Worm (Caenorhabditis elegans) whole organism, L3 larva: ENCODE data around the gene R10E8.3.

Experiments used
- ZK546.5 ChIP-seq: sonication (generic microtip); optimal IDR thresholded peaks from 2 replicates; lab custom pipeline; 2017; ENCODE audit warnings: missing biosample characterization, missing genetic modification characterization
- daf-12 ChIP-seq: fragments of 150-350 bp; optimal IDR thresholded peaks from 2 replicates; lab custom pipeline; 2014; ENCODE audit warnings: missing biosample characterization, missing genetic modification reagents, missing genetic modification characterization
- elt-2 ChIP-seq: sonication (generic microtip); optimal IDR thresholded peaks from 2 replicates; lab custom pipeline; 2016; ENCODE audit warnings: missing genetic modification reagents, mild to moderate bottlenecking, missing genetic modification characterization, missing compliant biosample characterization
- elt-3 ChIP-seq, 3 experiments: fragments of 150-350 bp in 1 of 3; sonication (generic microtip) in 2 of 3; optimal IDR thresholded peaks; 2 replicates in 2 of 3; 4 replicates in 1 of 3; lab custom pipeline; 2014 to 2017; ENCODE audit warnings: missing biosample characterization in 3 of 3, missing genetic modification characterization in 3 of 3
- fkh-10 ChIP-seq: sonication (generic microtip); optimal IDR thresholded peaks from 2 replicates; lab custom pipeline; 2017; ENCODE audit warnings: missing biosample characterization, missing genetic modification reagents, missing genetic modification characterization
- mdl-1 ChIP-seq: fragments of 150-350 bp; optimal IDR thresholded peaks from 2 replicates; lab custom pipeline; 2014; ENCODE audit warnings: missing biosample characterization, missing genetic modification characterization
- pqm-1 ChIP-seq: fragments of 150-350 bp; optimal IDR thresholded peaks from 2 replicates; lab custom pipeline; 2017; ENCODE audit warnings: missing biosample characterization, missing genetic modification characterization, inconsistent platforms
- skn-1 ChIP-seq: fragments of 150-350 bp; optimal IDR thresholded peaks from 2 replicates; lab custom pipeline; 2014; ENCODE audit warnings: missing biosample characterization, missing genetic modification characterization
- unc-39 ChIP-seq: sonication (generic microtip); optimal IDR thresholded peaks from 4 replicates; lab custom pipeline; 2017; ENCODE audit warnings: missing biosample characterization, missing genetic modification characterization

DNA sequence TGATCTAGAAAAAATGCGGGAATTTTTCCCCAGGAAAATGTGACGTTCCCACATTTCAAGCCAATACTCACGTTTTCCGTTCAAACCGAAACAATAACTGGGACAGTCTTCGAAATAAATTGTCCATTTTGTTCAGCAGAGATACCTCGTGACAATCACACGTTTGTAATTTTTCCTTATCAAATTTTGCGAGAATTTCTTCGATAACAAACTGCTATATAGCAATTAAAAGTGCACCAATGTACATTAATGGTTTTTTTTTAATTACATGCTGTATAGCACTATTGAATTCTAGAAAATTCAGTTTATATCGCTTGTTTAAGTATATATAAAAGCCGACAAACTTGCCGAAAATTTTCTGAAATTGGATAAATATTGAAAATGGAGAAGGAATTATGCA, 29.7 kb upstream of the R10E8.3 start, which contains the start of gene R10E8.6:
- peak; percentile 90 for TF ChIP-seq elt-2 (tag; lab: Kevin White, UChicago)
- no peak for TF ChIP-seq daf-12 (tag; lab: Kevin White, UChicago)
- TF ChIP-seq ZK546.5 (tag; lab: Kevin White, UChicago): no peak
- TF ChIP-seq pqm-1: peak; percentile 70
- no peak for TF ChIP-seq skn-1
- no peak for TF ChIP-seq mdl-1 (tag; lab: Kevin White, UChicago)
- TF ChIP-seq elt-3 (tag; optimal IDR thresholded peaks at IDR 0.05; lab: Kevin White, UChicago): no peak
- TF ChIP-seq unc-39 (tag; lab: Kevin White, UChicago): no peak
- TF ChIP-seq fkh-10 (GFP tag; lab: Kevin White, UChicago): no peak
